Fruit fly (Drosophila melanogaster): ENCODE results near the gene dgt4.

The dgt4 gene

DNA sequence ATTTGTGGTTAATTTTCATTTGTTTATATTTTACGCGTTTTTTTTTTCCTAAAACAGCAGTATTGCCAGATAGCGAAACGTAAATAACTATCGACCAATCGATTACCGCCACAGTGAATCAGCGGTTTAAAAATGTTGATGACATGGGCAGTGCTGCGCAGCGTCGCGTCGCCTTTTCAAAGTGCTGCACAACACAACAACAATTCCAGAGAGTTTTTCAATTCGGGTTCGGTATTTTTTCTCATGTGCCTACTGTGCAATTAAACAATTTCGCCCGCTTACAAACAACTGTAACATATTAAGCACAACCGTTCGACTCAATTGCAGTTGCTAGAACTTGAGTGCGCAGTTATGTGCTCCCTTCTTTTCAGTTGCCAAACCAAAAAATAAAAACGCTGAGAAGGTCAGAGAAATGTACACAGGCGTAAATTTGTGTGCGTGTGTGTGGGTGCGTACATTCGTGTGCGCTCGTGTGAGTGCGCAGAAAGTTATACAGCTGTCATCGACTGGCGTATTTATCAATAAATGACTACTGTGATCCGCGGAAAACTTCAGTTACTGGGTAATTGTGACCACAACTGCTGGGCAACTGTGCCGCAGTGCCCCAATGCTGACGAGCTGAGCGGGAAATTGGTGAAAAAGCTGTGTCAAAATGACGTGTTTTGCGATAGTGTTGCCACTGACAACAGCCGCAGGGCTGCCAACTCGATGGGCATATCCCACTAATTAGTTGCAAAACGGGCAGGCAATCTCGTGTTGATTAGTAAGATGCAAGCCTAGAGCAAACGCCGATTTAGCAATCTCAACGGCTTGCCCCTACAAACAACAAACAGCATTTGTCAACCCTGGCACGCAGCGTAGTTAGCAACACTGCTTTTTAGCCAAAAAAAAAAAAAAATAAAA lies 3.6 kb downstream of the dgt4 start, which contains the start of the genes tyf and Tip60 (continued):
- no peak for TF ChIP-seq Blimp-1 (GFP tag; optimal IDR thresholded peaks at IDR 0.05)
- TF ChIP-seq CG12236 (GFP tag; optimal IDR thresholded peaks at IDR 0.05) = no peak
- no peak for TF ChIP-seq CG15073 (GFP tag; optimal IDR thresholded peaks at IDR 0.05)
- TF ChIP-seq Ets97D (GFP tag; optimal IDR thresholded peaks at IDR 0.05) = peak; percentile 25
- no peak for TF ChIP-seq CG7839 (tag; optimal IDR thresholded peaks at IDR 0.05)
- no peak for TF ChIP-seq CG11085 (GFP tag; IDR thresholded peaks at IDR 0.05)
- TF ChIP-seq h (optimal IDR thresholded peaks at IDR 0.05) = no peak
- TF ChIP-seq CG2202 (tag; optimal IDR thresholded peaks at IDR 0.05) = no peak
- TF ChIP-seq usp (GFP tag; optimal IDR thresholded peaks at IDR 0.05) = no peak
- peak; percentile 17 for TF ChIP-seq CG13624 (GFP tag; optimal IDR thresholded peaks at IDR 0.05)
- TF ChIP-seq twi (tag; optimal IDR thresholded peaks at IDR 0.05) = peak; percentile 2
- no peak; the same call in 1 of the 2 replicates for TF ChIP-seq CG2129 (GFP tag; IDR thresholded peaks at IDR 0.05; ENCODE audit: partially characterized antibody)
- TF ChIP-seq Bdp1 (GFP tag; optimal IDR thresholded peaks at IDR 0.05) = no peak
- TF ChIP-seq Oaz (GFP tag; IDR thresholded peaks at IDR 0.05) = no peak
- TF ChIP-seq lmd (GFP tag; IDR thresholded peaks at IDR 0.05) = peak; percentile 24; the same call in 1 of the 2 replicates
- no peak for TF ChIP-seq CTCF (GFP tag; optimal IDR thresholded peaks at IDR 0.05)
- TF ChIP-seq CG5180 (GFP tag; optimal IDR thresholded peaks at IDR 0.05) = no peak
- TF ChIP-seq MBD-R2 (GFP tag; IDR thresholded peaks at IDR 0.05) = peak; percentile 47
- no peak for TF ChIP-seq CG1832 (GFP tag; optimal IDR thresholded peaks at IDR 0.05)
- TF ChIP-seq Scr (GFP tag; IDR thresholded peaks at IDR 0.05; ENCODE audit: partially characterized antibody) = peak; percentile 47
- TF ChIP-seq CkIIα-i1 (GFP tag; IDR thresholded peaks at IDR 0.05) = no peak
- TF ChIP-seq CG18599 (GFP tag; optimal IDR thresholded peaks at IDR 0.05) = peak; percentile 34
- TF ChIP-seq CG12219 (GFP tag; optimal IDR thresholded peaks at IDR 0.05) = no peak
- no peak for TF ChIP-seq CG14014 (GFP tag; IDR thresholded peaks at IDR 0.05)
- TF ChIP-seq Sin3A (optimal IDR thresholded peaks at IDR 0.05) = peak; percentile 68
- peak; percentile 39 for TF ChIP-seq knrl (GFP tag; IDR thresholded peaks at IDR 0.05; ENCODE audit: partially characterized antibody)
- peak; percentile 37; the same call in 1 of the 3 replicates for TF ChIP-seq Dbx (GFP tag; IDR thresholded peaks at IDR 0.05)
- no peak for TF ChIP-seq Hmx (GFP tag; optimal IDR thresholded peaks at IDR 0.05)
- TF ChIP-seq nerfin-2 (GFP tag; IDR thresholded peaks at IDR 0.05; ENCODE audit: partially characterized antibody) = peak; percentile 51; the same call in 1 of the 2 replicates
- TF ChIP-seq nerfin-1 (tag; optimal IDR thresholded peaks at IDR 0.05) = peak; percentile 30
- no peak for TF ChIP-seq corto (GFP tag; optimal IDR thresholded peaks at IDR 0.05)
- no peak for TF ChIP-seq crc (GFP tag; optimal IDR thresholded peaks at IDR 0.05)
- TF ChIP-seq CG10321 (GFP tag; IDR thresholded peaks at IDR 0.05) = no peak
- TF ChIP-seq CG4707 (GFP tag; optimal IDR thresholded peaks at IDR 0.05) = no peak
- TF ChIP-seq vnd (GFP tag; IDR thresholded peaks at IDR 0.05; ENCODE audit: partially characterized antibody) = peak; percentile 43; the same call in 2 of the 3 replicates
- no peak for TF ChIP-seq Camta (GFP tag; optimal IDR thresholded peaks at IDR 0.05)
- TF ChIP-seq Antp (GFP tag; optimal IDR thresholded peaks at IDR 0.05) = peak; percentile 42
- TF ChIP-seq chn (GFP tag; optimal IDR thresholded peaks at IDR 0.05) = no peak
- TF ChIP-seq CG8089 (GFP tag; optimal IDR thresholded peaks at IDR 0.05) = no peak
- peak; percentile 20 for TF ChIP-seq CG34376 (GFP tag; optimal IDR thresholded peaks at IDR 0.05)
- no peak for TF ChIP-seq CG12769 (tag; optimal IDR thresholded peaks at IDR 0.05)
- no peak for TF ChIP-seq pnt (GFP tag; optimal IDR thresholded peaks at IDR 0.05)
- TF ChIP-seq CG17912 (GFP tag; optimal IDR thresholded peaks at IDR 0.05) = no peak
- TF ChIP-seq CG17568 (GFP tag; optimal IDR thresholded peaks at IDR 0.05) = no peak
- peak; percentile 36 for TF ChIP-seq CG9797 (GFP tag; optimal IDR thresholded peaks at IDR 0.05)
- no peak for TF ChIP-seq dmrt11E (tag; optimal IDR thresholded peaks at IDR 0.05)
- TF ChIP-seq CG5245 (GFP tag; optimal IDR thresholded peaks at IDR 0.05) = no peak
- no peak for TF ChIP-seq wor (GFP tag; IDR thresholded peaks at IDR 0.05)
- no peak for TF ChIP-seq yki (optimal IDR thresholded peaks at IDR 0.05)
- TF ChIP-seq luna (GFP tag; optimal IDR thresholded peaks at IDR 0.05) = no peak

All from whole organism, embryonic.